Fruit fly (Drosophila melanogaster): ENCODE data around the gene CG15211.

Gene CG15211

DNA sequence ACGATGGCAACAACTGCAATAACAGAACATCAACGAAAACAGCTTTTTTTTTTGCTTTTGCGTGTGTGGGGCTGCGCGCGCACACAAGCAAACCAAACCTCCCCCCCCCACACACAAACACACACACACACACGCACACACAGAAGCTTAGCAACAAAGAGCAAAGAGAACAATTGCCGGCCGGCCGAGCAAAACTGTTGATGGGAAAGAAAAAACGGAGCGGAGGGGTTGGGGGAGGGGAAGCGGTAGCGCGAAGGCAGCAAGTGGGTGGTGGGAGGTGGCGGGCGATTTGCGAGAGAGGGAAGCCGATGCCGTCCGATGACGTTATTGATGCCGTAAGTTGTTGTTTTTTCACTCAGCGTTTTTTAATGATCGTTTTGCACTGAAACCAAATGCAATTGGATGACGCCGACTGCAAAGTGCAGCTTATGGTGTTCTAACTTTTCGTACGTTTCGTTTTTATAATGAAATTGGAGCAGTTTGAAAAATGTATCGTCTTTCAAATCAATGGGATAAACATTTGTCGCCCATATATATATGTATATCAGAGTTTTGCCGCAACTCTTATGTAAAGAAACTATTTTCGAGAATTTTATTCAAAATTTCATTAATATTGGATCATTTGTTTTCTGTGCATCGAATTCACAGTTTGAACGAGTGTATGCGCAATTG is 36.5 kb upstream of the CG15211 start (continued):
- TF ChIP-seq fkh (GFP tag; optimal IDR thresholded peaks at IDR 0.05) (peak; percentile 21), CG15336 (GFP tag; IDR thresholded peaks at IDR 0.05) (peak; percentile 16; the same call in 1 of the 2 replicates), OdsH (GFP tag; optimal IDR thresholded peaks at IDR 0.05) (peak; percentile 34), CG3032 (tag; optimal IDR thresholded peaks at IDR 0.05) (no peak), CG6792 (GFP tag; optimal IDR thresholded peaks at IDR 0.05) (no peak)

DNA sequence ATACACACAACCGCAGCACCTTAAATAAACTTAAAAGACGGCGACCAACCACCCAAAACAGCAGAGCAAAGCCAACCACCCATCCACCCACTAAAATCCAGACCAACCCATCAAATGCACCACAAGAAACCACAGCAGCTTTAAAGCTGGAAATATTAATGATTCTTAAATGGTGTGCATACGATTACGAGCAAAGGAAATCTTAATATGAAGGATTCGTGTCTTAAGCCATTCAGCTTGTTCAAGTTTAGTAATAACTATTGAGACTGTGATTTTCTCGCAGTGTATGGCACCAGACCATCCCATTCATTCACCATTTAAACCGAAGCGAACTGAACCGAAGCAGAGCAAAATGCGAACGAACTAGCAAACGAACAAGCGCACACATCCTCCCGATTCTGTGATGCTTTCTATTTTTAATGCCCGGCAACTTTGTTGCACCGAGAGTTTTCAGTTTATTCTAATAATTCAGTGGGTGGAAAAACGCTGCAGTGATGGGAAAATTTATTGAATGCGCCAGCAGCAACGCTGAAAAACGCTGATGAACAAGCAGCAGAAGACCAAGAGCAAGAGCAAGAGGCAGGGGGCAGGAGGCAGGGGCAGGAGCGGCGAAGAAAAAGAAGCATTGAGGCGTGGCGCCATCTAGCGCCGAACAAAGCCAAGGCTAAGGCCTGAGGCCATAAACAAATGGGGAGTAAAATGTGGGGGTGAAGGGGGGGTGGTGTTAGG is 34.8 kb upstream of the CG15211 start:
- peak; percentile 57 for TF ChIP-seq spab (GFP tag; optimal IDR thresholded peaks at IDR 0.05)
- TF ChIP-seq Gug (GFP tag; IDR thresholded peaks at IDR 0.05) = peak; percentile 87
- peak; percentile 83 for TF ChIP-seq Sox14 (GFP tag; optimal IDR thresholded peaks at IDR 0.05)
- TF ChIP-seq dsx (GFP tag; optimal IDR thresholded peaks at IDR 0.05; ENCODE audit: poor library complexity, severe bottlenecking) = peak; percentile 86
- TF ChIP-seq Hr39 (GFP tag; optimal IDR thresholded peaks at IDR 0.05) = peak; percentile 65
- peak; percentile 59 for TF ChIP-seq CG34406 (GFP tag; optimal IDR thresholded peaks at IDR 0.05)
- TF ChIP-seq CG11762 (GFP tag; optimal IDR thresholded peaks at IDR 0.05; ENCODE audit: insufficient read depth) = peak; percentile 28
- no peak for TF ChIP-seq Hr38 (GFP tag; optimal IDR thresholded peaks at IDR 0.05)
- peak; percentile 36 for TF ChIP-seq CG16779 (tag; optimal IDR thresholded peaks at IDR 0.05)
- peak; percentile 67 for TF ChIP-seq OdsH (GFP tag; optimal IDR thresholded peaks at IDR 0.05)
- peak; percentile 70 for TF ChIP-seq lz (GFP tag; optimal IDR thresholded peaks at IDR 0.05)
- no peak for TF ChIP-seq Eip93F (GFP tag; optimal IDR thresholded peaks at IDR 0.05)
- peak; percentile 11 to 52 for TF ChIP-seq ss (GFP tag; optimal IDR thresholded peaks at IDR 0.05)
- peak; percentile 61 for TF ChIP-seq Lpt (GFP tag; optimal IDR thresholded peaks at IDR 0.05)
- TF ChIP-seq Sox15 (GFP tag; optimal IDR thresholded peaks at IDR 0.05) = no peak
- peak; percentile 31 for TF ChIP-seq CG6808 (GFP tag; optimal IDR thresholded peaks at IDR 0.05)
- TF ChIP-seq CG9139 (GFP tag; optimal IDR thresholded peaks at IDR 0.05) = peak; percentile 3
- peak; percentile 69 for TF ChIP-seq Ets96B (tag; optimal IDR thresholded peaks at IDR 0.05)
- peak; percentile 69 for TF ChIP-seq CG1621 (tag; optimal IDR thresholded peaks at IDR 0.05)
- TF ChIP-seq Blimp-1 (GFP tag; optimal IDR thresholded peaks at IDR 0.05) = no peak
- TF ChIP-seq CG6792 (GFP tag; optimal IDR thresholded peaks at IDR 0.05) = peak; percentile 50
- peak; percentile 77 for TF ChIP-seq dac (GFP tag; optimal IDR thresholded peaks at IDR 0.05)
- peak; percentile 69 for TF ChIP-seq net (GFP tag; optimal IDR thresholded peaks at IDR 0.05)
- TF ChIP-seq fd85E (GFP tag; optimal IDR thresholded peaks at IDR 0.05) = no peak
- TF ChIP-seq esn (GFP tag; optimal IDR thresholded peaks at IDR 0.05) = peak; percentile 74
- TF ChIP-seq CG7368 (GFP tag; optimal IDR thresholded peaks at IDR 0.05) = peak; percentile 40
- peak; percentile 21 for TF ChIP-seq Ets21C (GFP tag; optimal IDR thresholded peaks at IDR 0.05)
- peak; percentile 77 for TF ChIP-seq CG10669 (GFP tag; optimal IDR thresholded peaks at IDR 0.05)
- peak; percentile 3 for TF ChIP-seq fkh (GFP tag; optimal IDR thresholded peaks at IDR 0.05)
- peak; percentile 84 for TF ChIP-seq svp (GFP tag)
- peak; percentile 62 for TF ChIP-seq CG3032 (tag; optimal IDR thresholded peaks at IDR 0.05)
- peak; percentile 89 for TF ChIP-seq Hr4 (GFP tag; optimal IDR thresholded peaks at IDR 0.05)
- TF ChIP-seq Eip78C (GFP tag) = peak; percentile 80
- peak; percentile 59 for TF ChIP-seq Sox102F (GFP tag; optimal IDR thresholded peaks at IDR 0.05)
- peak; percentile 72 for TF ChIP-seq Met (GFP tag; optimal IDR thresholded peaks at IDR 0.05)
- TF ChIP-seq eg (GFP tag; IDR thresholded peaks at IDR 0.05) = peak; percentile 92
- peak; percentile 53 for TF ChIP-seq CG8632 (GFP tag; optimal IDR thresholded peaks at IDR 0.05)
- peak; percentile 74 for TF ChIP-seq pdm3 (GFP tag; optimal IDR thresholded peaks at IDR 0.05)
- peak; percentile 68 for TF ChIP-seq topi (GFP tag; optimal IDR thresholded peaks at IDR 0.05)
- peak; percentile 83 for TF ChIP-seq CG11294 (GFP tag; IDR thresholded peaks at IDR 0.05)
- TF ChIP-seq CG6163 (GFP tag; IDR thresholded peaks at IDR 0.05) = peak; percentile 93
- peak; percentile 92 for TF ChIP-seq CG32006 (GFP tag; optimal IDR thresholded peaks at IDR 0.05)
- peak; percentile 78 for TF ChIP-seq achi (GFP tag; optimal IDR thresholded peaks at IDR 0.05)
- TF ChIP-seq CG4318 (GFP tag; optimal IDR thresholded peaks at IDR 0.05) = peak; percentile 89
- peak; percentile 64 for TF ChIP-seq acj6 (GFP tag; optimal IDR thresholded peaks at IDR 0.05)
